Worm (Caenorhabditis elegans) whole organism, young adult: ENCODE results near the gene tag-290.

Experiments used
- B0261.1 ChIP-seq: sonication (generic microtip); optimal IDR thresholded peaks from 2 replicates; lab custom pipeline; 2016; ENCODE audit warnings: mild to moderate bottlenecking, missing genetic modification characterization, moderate library complexity, missing compliant biosample characterization
- B0336.3 ChIP-seq: fragments of 200-800 bp; sonication (Bioruptor generic); IDR thresholded peaks from 2 replicates; pipeline ENCODE4 v1.3.6; 2022; ENCODE audit warnings: missing genetic modification characterization, missing compliant biosample characterization
- C06A6.2 ChIP-seq: fragments of 200-800 bp; sonication (Bioruptor generic); conservative IDR thresholded peaks from 2 replicates; pipeline ENCODE4 v1.3.6; 2022; ENCODE audit warnings: missing genetic modification characterization, missing compliant biosample characterization
- C17E4.6 ChIP-seq: fragments of 200-800 bp; sonication (Bioruptor generic); IDR thresholded peaks from 2 replicates; pipeline ENCODE4 v1.3.6; 2022; ENCODE audit warnings: missing genetic modification reagents, missing genetic modification characterization, missing compliant biosample characterization
- D2030.7 ChIP-seq: fragments of 200-800 bp; sonication (Bioruptor generic); IDR thresholded peaks from 2 replicates; pipeline ENCODE4 v1.3.6; 2022; ENCODE audit warnings: missing genetic modification reagents, missing genetic modification characterization, missing compliant biosample characterization
- F10E7.11 ChIP-seq: sonication (generic microtip); optimal IDR thresholded peaks from 2 replicates; lab custom pipeline; 2017; ENCODE audit warnings: mild to moderate bottlenecking, missing genetic modification characterization, moderate library complexity, missing compliant biosample characterization
- F22D6.2 ChIP-seq: sonication (generic microtip); optimal IDR thresholded peaks from 2 replicates; lab custom pipeline; 2016; ENCODE audit warnings: mild to moderate bottlenecking, missing genetic modification characterization, missing compliant biosample characterization
- F23B12.7 ChIP-seq: sonication (generic microtip); optimal IDR thresholded peaks from 2 replicates; lab custom pipeline; 2017; ENCODE audit warnings: missing genetic modification characterization, mild to moderate bottlenecking, missing compliant biosample characterization, antibody characterized with exemption, moderate library complexity; ENCODE audit not compliant: insufficient read depth
- F49E8.2 ChIP-seq: sonication (generic microtip); optimal IDR thresholded peaks from 3 replicates; lab custom pipeline; 2017; ENCODE audit warnings: missing genetic modification characterization, mild to moderate bottlenecking, missing compliant biosample characterization, antibody characterized with exemption, moderate library complexity; ENCODE audit not compliant: insufficient read depth
- Y95B8A.8 ChIP-seq: fragments of 200-800 bp; sonication (Bioruptor generic); IDR thresholded peaks from 2 replicates; pipeline ENCODE4 v1.3.6; 2022; ENCODE audit warnings: missing genetic modification reagents, missing genetic modification characterization, missing compliant biosample characterization
- ama-1 ChIP-seq, 3 experiments: fragments of 150-350 bp in 1 of 3; sonication (generic microtip) in 2 of 3; optimal IDR thresholded peaks; 2 replicates each; lab custom pipeline; 2014 to 2018; ENCODE audit warnings: missing biosample characterization in 2 of 3, missing genetic modification characterization in 2 of 3, missing genetic modification reagents in 2 of 3
- atf-7 ChIP-seq: sonication (generic microtip); optimal IDR thresholded peaks from 2 replicates; lab custom pipeline; 2017; ENCODE audit warnings: mild to moderate bottlenecking, missing genetic modification characterization, missing compliant biosample characterization
- athp-1 ChIP-seq: sonication (generic microtip); optimal IDR thresholded peaks from 2 replicates; lab custom pipeline; 2017; ENCODE audit warnings: mild to moderate bottlenecking, missing genetic modification characterization, missing compliant biosample characterization
- cebp-1 ChIP-seq, 2 experiments: fragments of 200-800 bp in 1 of 2; sonication (Bioruptor generic) in 1 of 2; sonication (generic microtip) in 1 of 2; IDR thresholded peaks in 1 of 2; optimal IDR thresholded peaks in 1 of 2; 2 replicates each; pipeline versions ENCODE4 v1.3.6 to Lab custom; 2017 to 2022; ENCODE audit warnings: missing compliant biosample characterization in 2 of 2, missing genetic modification characterization in 2 of 2, mild to moderate bottlenecking in 1 of 2, missing genetic modification reagents in 1 of 2, moderate library complexity in 1 of 2
- ceh-58 ChIP-seq: fragments of 200-800 bp; sonication (Bioruptor generic); IDR thresholded peaks from 2 replicates; pipeline ENCODE4 v1.3.6; 2022; ENCODE audit warnings: missing genetic modification characterization, missing compliant biosample characterization
- dox-1 ChIP-seq: fragments of 200-800 bp; sonication (Bioruptor generic); IDR thresholded peaks from 2 replicates; pipeline ENCODE4 v1.3.6; 2022; ENCODE audit warnings: missing genetic modification reagents, missing genetic modification characterization, missing compliant biosample characterization
- dpl-1 ChIP-seq: fragments of 150-350 bp; optimal IDR thresholded peaks from 2 replicates; lab custom pipeline; 2014; ENCODE audit warnings: missing biosample characterization, missing genetic modification reagents, missing genetic modification characterization
- ekl-4 ChIP-seq: fragments of 200-800 bp; sonication (Bioruptor generic); IDR thresholded peaks from 2 replicates; pipeline ENCODE4 v1.3.6; 2022; ENCODE audit warnings: missing genetic modification reagents, missing genetic modification characterization, missing compliant biosample characterization
- ets-4 ChIP-seq: fragments of 200-800 bp; sonication (Bioruptor generic); optimal IDR thresholded peaks from 2 replicates; lab custom pipeline; 2018; ENCODE audit warnings: mild to moderate bottlenecking, missing genetic modification characterization, missing compliant biosample characterization
- gei-17 ChIP-seq: fragments of 200-800 bp; sonication (Bioruptor generic); optimal IDR thresholded peaks from 2 replicates; lab custom pipeline; 2018; ENCODE audit warnings: mild to moderate bottlenecking, missing genetic modification characterization, missing compliant biosample characterization
- hlh-12 ChIP-seq: sonication (generic microtip); optimal IDR thresholded peaks from 2 replicates; lab custom pipeline; 2016; ENCODE audit warnings: missing genetic modification characterization, missing compliant biosample characterization
- hsf-1 ChIP-seq: fragments of 200-800 bp; sonication (Bioruptor generic); IDR thresholded peaks from 2 replicates; pipeline ENCODE4 v1.3.6; 2022; ENCODE audit warnings: missing genetic modification reagents, missing genetic modification characterization, missing compliant biosample characterization
- let-526 ChIP-seq: fragments of 200-800 bp; sonication (Bioruptor generic); IDR thresholded peaks from 2 replicates; pipeline ENCODE4 v1.3.6; 2022; ENCODE audit warnings: missing genetic modification reagents, missing genetic modification characterization, missing compliant biosample characterization
- let-607 ChIP-seq, 2 experiments: fragments of 200-800 bp in 1 of 2; sonication (Bioruptor generic) in 1 of 2; sonication (generic microtip) in 1 of 2; optimal IDR thresholded peaks; 2 replicates each; lab custom pipeline; 2016 to 2018; ENCODE audit warnings: mild to moderate bottlenecking in 2 of 2, missing compliant biosample characterization in 2 of 2, missing genetic modification characterization in 2 of 2, moderate library complexity in 2 of 2, missing genotype in 1 of 2
- lin-40 ChIP-seq: sonication (generic microtip); optimal IDR thresholded peaks from 2 replicates; lab custom pipeline; 2016; ENCODE audit warnings: missing genetic modification characterization, mild to moderate bottlenecking, missing compliant biosample characterization, missing genotype, missing genetic modification reagents
- lsy-27 ChIP-seq: sonication (generic microtip); optimal IDR thresholded peaks from 2 replicates; lab custom pipeline; 2017; ENCODE audit warnings: missing genetic modification characterization, mild to moderate bottlenecking, missing compliant biosample characterization, antibody characterized with exemption, missing genotype, borderline replicate concordance; ENCODE audit not compliant: insufficient read depth
- mcd-1 ChIP-seq: fragments of 200-800 bp; sonication (Bioruptor generic); IDR thresholded peaks from 2 replicates; pipeline ENCODE4 v1.3.6; 2022; ENCODE audit warnings: missing genetic modification reagents, missing genetic modification characterization, missing compliant biosample characterization
- mxl-1 ChIP-seq: sonication (generic microtip); optimal IDR thresholded peaks from 2 replicates; lab custom pipeline; 2016; ENCODE audit warnings: missing genetic modification characterization, missing compliant biosample characterization
- nhr-80 ChIP-seq: sonication (generic microtip); optimal IDR thresholded peaks from 2 replicates; lab custom pipeline; 2016; ENCODE audit warnings: missing genetic modification characterization, missing compliant biosample characterization
- sea-2 ChIP-seq: fragments of 200-800 bp; sonication (Bioruptor generic); IDR thresholded peaks from 2 replicates; pipeline ENCODE4 v1.3.6; 2022; ENCODE audit warnings: missing genetic modification characterization, missing compliant biosample characterization
- snpc-1.3 ChIP-seq: sonication (generic microtip); optimal IDR thresholded peaks from 2 replicates; lab custom pipeline; 2017; ENCODE audit warnings: missing genetic modification characterization, mild to moderate bottlenecking, missing compliant biosample characterization, antibody characterized with exemption, moderate library complexity, missing genotype, missing genetic modification reagents; ENCODE audit not compliant: insufficient read depth
- snpc-3.4 ChIP-seq: sonication (generic microtip); optimal IDR thresholded peaks from 2 replicates; lab custom pipeline; 2017; ENCODE audit warnings: missing genetic modification characterization, mild to moderate bottlenecking, missing compliant biosample characterization, antibody characterized with exemption, moderate library complexity, missing genotype, missing genetic modification reagents
- tlf-1 ChIP-seq: fragments of 200-800 bp; sonication (Bioruptor generic); optimal IDR thresholded peaks from 2 replicates; lab custom pipeline; 2018; ENCODE audit warnings: mild to moderate bottlenecking, missing genetic modification characterization, missing compliant biosample characterization
- unc-62 ChIP-seq: fragments of 150-350 bp; optimal IDR thresholded peaks from 2 replicates; lab custom pipeline; 2014; ENCODE audit warnings: missing biosample characterization, missing genetic modification reagents, missing genetic modification characterization
- zfh-2 ChIP-seq: fragments of 200-800 bp; sonication (Bioruptor generic); conservative IDR thresholded peaks from 2 replicates; pipeline ENCODE4 v1.3.6; 2022; ENCODE audit warnings: missing genetic modification reagents, missing genetic modification characterization, missing compliant biosample characterization
- ztf-22 ChIP-seq: fragments of 200-800 bp; sonication (Bioruptor generic); optimal IDR thresholded peaks from 2 replicates; lab custom pipeline; 2018; ENCODE audit warnings: mild to moderate bottlenecking, missing genetic modification characterization, moderate library complexity, missing compliant biosample characterization
- ztf-28 ChIP-seq: fragments of 200-800 bp; sonication (Bioruptor generic); IDR thresholded peaks from 2 replicates; pipeline ENCODE4 v1.3.6; 2022; ENCODE audit warnings: missing genetic modification reagents, missing genetic modification characterization, missing compliant biosample characterization
- ztf-3 ChIP-seq: fragments of 200-800 bp; sonication (Bioruptor generic); optimal IDR thresholded peaks from 2 replicates; lab custom pipeline; 2018; ENCODE audit warnings: mild to moderate bottlenecking, missing genetic modification characterization, missing compliant biosample characterization

tag-290 gene

ce11 chrV:11645244-11645643 lies 32.1 kb downstream of the tag-290 start, which contains the start of gene skp-1:
Gene skp-1 (plus strand): TSS chrV:11645481.
- no peak for TF ChIP-seq D2030.7 (GFP tag; lab: Robert Waterston, UW)
- no peak for TF ChIP-seq B0261.1 (tag; lab: Kevin White, UChicago)
- no peak for TF ChIP-seq snpc-1.3 (tag; lab: Kevin White, UChicago)
- no peak for TF ChIP-seq snpc-3.4 (tag; lab: Kevin White, UChicago)
- TF ChIP-seq ekl-4 (GFP tag; lab: Robert Waterston, UW) = no peak
- no peak for TF ChIP-seq unc-62 (GFP tag; lab: Kevin White, UChicago)
- TF ChIP-seq gei-17 (GFP tag; lab: Kevin White, UChicago) = no peak
- no peak for TF ChIP-seq lsy-27
- TF ChIP-seq sea-2 = no peak

- no peak for TF ChIP-seq ceh-58 (GFP tag; lab: Robert Waterston, UW)
- TF ChIP-seq Y95B8A.8 (GFP tag; lab: Robert Waterston, UW) = no peak
- no peak for TF ChIP-seq hlh-12 (tag; lab: Kevin White, UChicago)
- TF ChIP-seq ets-4 (GFP tag; lab: Kevin White, UChicago) = no peak
- TF ChIP-seq F10E7.11 (tag; lab: Kevin White, UChicago) = no peak
- no peak for TF ChIP-seq zfh-2 (GFP tag; lab: Robert Waterston, UW)
- TF ChIP-seq mcd-1 (GFP tag; lab: Robert Waterston, UW) = no peak
Observed at ce11 chrV:11647821-11648220, 34.7 kb downstream of the tag-290 start.

ce11 chrV:11648435-11648834 lies 35.3 kb downstream of the tag-290 start:
- TF ChIP-seq cebp-1 (GFP tag; IDR thresholded peaks at IDR 0.05; lab: Robert Waterston, UW) (peak; percentile 88), cebp-1 (tag; optimal IDR thresholded peaks at IDR 0.05; lab: Kevin White, UChicago) (peak; percentile 87), B0336.3 (GFP tag; lab: Robert Waterston, UW) (no peak), let-607 (tag; optimal IDR thresholded peaks at IDR 0.05; lab: Kevin White, UChicago) (no peak), F49E8.2 (tag; lab: Kevin White, UChicago) (no peak), nhr-80 (tag; lab: Kevin White, UChicago) (peak; percentile 47), athp-1 (no peak), ztf-22 (no peak), tlf-1 (no peak)

ce11 chrV:11649254-11649653 lies 36.1 kb downstream of the tag-290 start:
- TF ChIP-seq ztf-28 (GFP tag; lab: Robert Waterston, UW) (no peak), F22D6.2 (tag; lab: Kevin White, UChicago) (no peak), ztf-3 (GFP tag; lab: Kevin White, UChicago) (no peak), ekl-4 (GFP tag; lab: Robert Waterston, UW) (no peak), F23B12.7 (tag; lab: Kevin White, UChicago) (no peak), zfh-2 (GFP tag; lab: Robert Waterston, UW) (no peak), mxl-1 (tag; lab: Kevin White, UChicago) (no peak), let-526 (GFP tag; lab: Robert Waterston, UW) (no peak), ama-1 (optimal IDR thresholded peaks at IDR 0.05; lab: Kevin White, UChicago) (no peak), ama-1 (GFP tag; optimal IDR thresholded peaks at IDR 0.05; lab: Kevin White, UChicago) (no peak), C17E4.6 (no peak), hsf-1 (GFP tag; lab: Robert Waterston, UW) (no peak), atf-7 (no peak), lin-40 (tag; lab: Kevin White, UChicago) (no peak), ceh-58 (GFP tag; lab: Robert Waterston, UW) (no peak), dox-1 (GFP tag; lab: Robert Waterston, UW) (no peak), dpl-1 (GFP tag; lab: Kevin White, UChicago) (no peak), C06A6.2 (GFP tag; lab: Robert Waterston, UW) (no peak)
